Worm (Caenorhabditis elegans) whole organism, L1 larva: Measurements from ENCODE around the gene Y39B6A.34.
"Not testable (repeated sequence)": the region's sequence is repeated elsewhere in the genome, so short reads cannot be mapped to it uniquely, and the experiment has no call there.

Source experiments
- aly-2 ChIP-seq: fragments of 150-350 bp; optimal IDR thresholded peaks from 2 replicates; lab custom pipeline; 2014; ENCODE audit warnings: missing biosample characterization, missing genetic modification characterization
- ceh-8 ChIP-seq: fragments of 200-800 bp; sonication (Bioruptor generic); optimal IDR thresholded peaks from 2 replicates; lab custom pipeline; 2018; ENCODE audit warnings: mild to moderate bottlenecking, missing genetic modification characterization, moderate library complexity, missing compliant biosample characterization
- ceh-88 ChIP-seq: fragments of 200-800 bp; sonication (Bioruptor generic); IDR thresholded peaks from 2 replicates; pipeline ENCODE4 v1.3.6; 2022; ENCODE audit warnings: missing genetic modification characterization, missing compliant biosample characterization
- ceh-90 ChIP-seq: sonication (generic microtip); optimal IDR thresholded peaks from 2 replicates; lab custom pipeline; 2016; ENCODE audit warnings: missing genetic modification characterization, missing compliant biosample characterization
- ces-1 ChIP-seq: fragments of 150-350 bp; optimal IDR thresholded peaks from 2 replicates; lab custom pipeline; 2014; ENCODE audit warnings: missing biosample characterization, missing genetic modification reagents, missing genetic modification characterization
- dsc-1 ChIP-seq: sonication (generic microtip); optimal IDR thresholded peaks from 2 replicates; lab custom pipeline; 2016; ENCODE audit warnings: mild to moderate bottlenecking, missing genetic modification characterization, missing compliant biosample characterization
- elt-3 ChIP-seq, 6 experiments: fragments of 150-350 bp in 1 of 6; sonication (generic microtip); optimal IDR thresholded peaks; 2 replicates each; lab custom pipeline; 2017 to 2018; ENCODE audit warnings: missing biosample characterization in 6 of 6, missing genetic modification characterization in 6 of 6, inconsistent platforms in 1 of 6
- ets-5 ChIP-seq: fragments of 200-800 bp; sonication (Bioruptor generic); IDR thresholded peaks from 2 replicates; pipeline ENCODE4 v1.3.6; 2022; ENCODE audit warnings: missing genetic modification characterization, missing compliant biosample characterization
- fkh-8 ChIP-seq: sonication (generic microtip); optimal IDR thresholded peaks from 2 replicates; lab custom pipeline; 2016; ENCODE audit warnings: mild to moderate bottlenecking, missing genetic modification characterization, missing compliant biosample characterization
- grh-1 ChIP-seq: fragments of 200-800 bp; sonication (Bioruptor generic); IDR thresholded peaks from 2 replicates; pipeline ENCODE4 v1.3.6; 2022; ENCODE audit warnings: missing genetic modification reagents, missing genetic modification characterization, missing compliant biosample characterization
- hlh-4 ChIP-seq: sonication (generic microtip); optimal IDR thresholded peaks from 2 replicates; lab custom pipeline; 2016; ENCODE audit warnings: mild to moderate bottlenecking, missing genetic modification characterization, missing compliant biosample characterization
- hpl-2 ChIP-seq: fragments of 150-350 bp; optimal IDR thresholded peaks from 2 replicates; lab custom pipeline; 2014; ENCODE audit warnings: missing biosample characterization, missing genetic modification reagents, missing genetic modification characterization
- lin-13 ChIP-seq: fragments of 150-350 bp; optimal IDR thresholded peaks from 2 replicates; lab custom pipeline; 2014; ENCODE audit warnings: missing biosample characterization, missing genetic modification reagents, missing genetic modification characterization
- lin-14 ChIP-seq: fragments of 200-800 bp; sonication (Bioruptor generic); optimal IDR thresholded peaks from 2 replicates; lab custom pipeline; 2018; ENCODE audit warnings: mild to moderate bottlenecking, missing genetic modification characterization, moderate library complexity, missing compliant biosample characterization
- lin-35 ChIP-seq, 2 experiments: fragments of 150-350 bp; optimal IDR thresholded peaks; 2 replicates each; lab custom pipeline; 2014; ENCODE audit warnings: missing biosample characterization in 2 of 2, missing genetic modification characterization in 2 of 2, missing genetic modification reagents in 2 of 2
- lir-3 ChIP-seq: sonication (generic microtip); optimal IDR thresholded peaks from 2 replicates; lab custom pipeline; 2016; ENCODE audit warnings: mild to moderate bottlenecking, missing genetic modification characterization, moderate library complexity, missing compliant biosample characterization; ENCODE audit not compliant: poor library complexity
- lsy-2 ChIP-seq, 2 experiments: fragments of 150-350 bp; optimal IDR thresholded peaks; 2 replicates each; lab custom pipeline; 2014; ENCODE audit warnings: missing biosample characterization in 2 of 2, missing genetic modification characterization in 2 of 2
- mdl-1 ChIP-seq, 2 experiments: fragments of 150-350 bp; optimal IDR thresholded peaks; 2 replicates each; lab custom pipeline; 2014 to 2017; ENCODE audit warnings: missing biosample characterization in 2 of 2, missing genetic modification characterization in 2 of 2, inconsistent platforms in 1 of 2
- nhr-11 ChIP-seq: fragments of 150-350 bp; optimal IDR thresholded peaks from 2 replicates; lab custom pipeline; 2014; ENCODE audit warnings: missing biosample characterization, missing genetic modification characterization
- nhr-12 ChIP-seq: sonication (generic microtip); optimal IDR thresholded peaks from 2 replicates; lab custom pipeline; 2017; ENCODE audit warnings: missing biosample characterization, missing genetic modification characterization
- nhr-28 ChIP-seq: fragments of 150-350 bp; optimal IDR thresholded peaks from 2 replicates; lab custom pipeline; 2014; ENCODE audit warnings: missing biosample characterization, missing genetic modification characterization
- nhr-76 ChIP-seq: sonication (generic microtip); optimal IDR thresholded peaks from 2 replicates; lab custom pipeline; 2017; ENCODE audit warnings: missing biosample characterization, missing genetic modification characterization
- nhr-84 ChIP-seq: sonication (generic microtip); optimal IDR thresholded peaks from 2 replicates; lab custom pipeline; 2017; ENCODE audit warnings: missing biosample characterization, missing genetic modification characterization
- nhr-90 ChIP-seq: sonication (generic microtip); optimal IDR thresholded peaks from 2 replicates; lab custom pipeline; 2016; ENCODE audit warnings: mild to moderate bottlenecking, missing genetic modification characterization, missing compliant biosample characterization; ENCODE audit not compliant: poor library complexity
- pag-3 ChIP-seq: sonication (generic microtip); optimal IDR thresholded peaks from 2 replicates; lab custom pipeline; 2017; ENCODE audit warnings: missing genetic modification characterization, mild to moderate bottlenecking, missing compliant biosample characterization, antibody characterized with exemption, borderline replicate concordance; ENCODE audit not compliant: insufficient read depth
- snu-23 ChIP-seq: sonication (generic microtip); optimal IDR thresholded peaks from 2 replicates; lab custom pipeline; 2016; ENCODE audit warnings: missing genetic modification characterization, missing compliant biosample characterization
- sox-4 ChIP-seq: sonication (generic microtip); optimal IDR thresholded peaks from 2 replicates; lab custom pipeline; 2016; ENCODE audit warnings: missing genetic modification characterization, missing compliant biosample characterization
- sup-37 ChIP-seq: fragments of 200-800 bp; sonication (Bioruptor generic); optimal IDR thresholded peaks from 2 replicates; lab custom pipeline; 2018; ENCODE audit warnings: mild to moderate bottlenecking, missing genetic modification characterization, missing compliant biosample characterization
- tlp-1 ChIP-seq: fragments of 150-350 bp; optimal IDR thresholded peaks from 2 replicates; lab custom pipeline; 2014; ENCODE audit warnings: missing biosample characterization, missing genetic modification characterization
- unc-86 ChIP-seq: sonication (generic microtip); optimal IDR thresholded peaks from 2 replicates; lab custom pipeline; 2016; ENCODE audit warnings: missing genetic modification characterization, missing compliant biosample characterization
- vab-15 ChIP-seq: sonication (generic microtip); optimal IDR thresholded peaks from 2 replicates; lab custom pipeline; 2017; ENCODE audit warnings: missing genotype, mild to moderate bottlenecking, missing genetic modification characterization, missing compliant biosample characterization
- zag-1 ChIP-seq: fragments of 150-350 bp; optimal IDR thresholded peaks from 2 replicates; lab custom pipeline; 2014; ENCODE audit warnings: missing biosample characterization, missing genetic modification characterization
- zip-4 ChIP-seq: fragments of 200-800 bp; sonication (Bioruptor generic); optimal IDR thresholded peaks from 2 replicates; lab custom pipeline; 2018; ENCODE audit warnings: mild to moderate bottlenecking, missing genetic modification characterization, moderate library complexity, missing compliant biosample characterization
- ztf-11 ChIP-seq, 2 experiments: sonication (generic microtip); optimal IDR thresholded peaks; 2 replicates each; lab custom pipeline; 2016 to 2017; ENCODE audit warnings: missing genetic modification characterization in 2 of 2, missing biosample characterization in 1 of 2, missing compliant biosample characterization in 1 of 2

The Y39B6A.34 gene

DNA sequence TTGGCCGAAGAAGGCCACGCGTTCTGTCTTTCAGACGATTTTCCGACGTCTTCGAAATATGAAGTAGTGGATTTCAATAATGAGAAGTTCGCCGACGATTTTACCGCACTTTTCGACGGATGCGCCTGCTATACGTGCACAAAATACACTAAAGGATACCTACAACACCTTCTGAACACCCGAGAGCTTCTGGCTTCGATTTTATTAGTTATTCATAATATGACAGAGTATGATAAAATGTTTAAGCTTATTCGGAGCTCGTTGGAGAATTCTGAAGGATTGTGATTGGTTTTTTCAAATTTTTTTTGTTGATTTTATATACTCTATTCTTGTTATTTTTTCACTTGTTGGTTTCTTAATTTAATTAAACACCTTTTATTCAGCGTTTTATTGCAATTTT lies 276 bp upstream of the Y39B6A.34 start:
- no peak for TF ChIP-seq lin-13 (GFP tag; lab: Kevin White, UChicago)
- TF ChIP-seq lir-3 (tag; lab: Kevin White, UChicago), result no peak
- no peak for TF ChIP-seq nhr-84 (tag; lab: Kevin White, UChicago)

DNA sequence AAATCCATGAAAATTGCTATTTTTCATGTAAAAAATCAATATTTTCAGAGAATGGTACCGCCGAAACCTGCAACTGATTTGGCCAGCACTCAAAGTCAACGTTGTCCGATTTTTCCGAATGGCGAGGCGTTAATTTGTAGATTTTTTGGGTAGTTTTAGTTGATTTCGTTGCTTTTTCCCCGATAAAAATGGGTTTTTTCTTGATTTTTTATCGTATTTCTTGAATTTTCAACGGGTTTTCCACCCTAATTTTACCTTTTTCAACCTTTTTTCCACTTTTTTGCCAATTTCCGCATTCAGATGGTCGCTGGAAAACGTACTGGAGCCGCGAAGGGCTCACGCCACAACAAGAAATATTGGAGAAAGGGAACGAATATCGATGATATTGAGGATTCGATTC lies 838 bp downstream of the Y39B6A.34 start, which contains the start of gene Y39B6A.33:
TSS of gene Y39B6A.33 (plus strand) at position 301 of the 400 bp plus-strand sequence.
- TF ChIP-seq nhr-11 (tag; lab: Kevin White, UChicago), result no peak

DNA sequence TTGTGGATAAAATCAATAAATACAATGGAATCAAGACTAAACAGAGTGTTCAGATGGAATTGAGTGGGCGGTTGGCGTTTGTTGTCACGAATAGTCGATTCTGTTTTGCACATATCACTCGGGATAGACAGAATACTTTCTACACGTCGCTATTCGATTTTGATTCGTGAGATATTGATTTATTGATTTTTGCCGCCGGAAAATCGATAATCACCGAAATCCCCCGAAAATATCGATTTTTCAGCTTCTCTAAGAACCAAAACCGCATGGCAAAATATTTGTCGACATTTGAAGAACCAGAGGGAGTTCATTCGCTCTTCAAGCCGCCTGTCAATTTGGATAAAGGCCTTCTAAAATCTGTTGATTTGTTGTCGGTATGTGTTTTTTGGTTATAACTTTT lies 9.6 kb downstream of the Y39B6A.34 start:
- TF ChIP-seq nhr-84 (tag; lab: Kevin White, UChicago) (no peak), pag-3 (no peak), nhr-28 (no peak), ztf-11 (tag; optimal IDR thresholded peaks at IDR 0.05; lab: Kevin White, UChicago) (no peak), vab-15 (tag; lab: Kevin White, UChicago) (no peak), elt-3 (tag; optimal IDR thresholded peaks at IDR 0.05; lab: Kevin White, UChicago) (no peak), nhr-90 (tag; lab: Kevin White, UChicago) (no peak), nhr-76 (tag; lab: Kevin White, UChicago) (no peak), sup-37 (GFP tag; lab: Kevin White, UChicago) (no peak), ceh-8 (GFP tag; lab: Kevin White, UChicago) (no peak), nhr-12 (tag; lab: Kevin White, UChicago) (no peak), fkh-8 (tag; lab: Kevin White, UChicago) (no peak), lsy-2 (tag; optimal IDR thresholded peaks at IDR 0.05; lab: Kevin White, UChicago) (no peak), lin-35 (GFP tag; optimal IDR thresholded peaks at IDR 0.05; lab: Kevin White, UChicago) (no peak), ceh-88 (no peak), mdl-1 (tag; optimal IDR thresholded peaks at IDR 0.05; lab: Kevin White, UChicago) (no peak), aly-2 (no peak), dsc-1 (no peak)

DNA sequence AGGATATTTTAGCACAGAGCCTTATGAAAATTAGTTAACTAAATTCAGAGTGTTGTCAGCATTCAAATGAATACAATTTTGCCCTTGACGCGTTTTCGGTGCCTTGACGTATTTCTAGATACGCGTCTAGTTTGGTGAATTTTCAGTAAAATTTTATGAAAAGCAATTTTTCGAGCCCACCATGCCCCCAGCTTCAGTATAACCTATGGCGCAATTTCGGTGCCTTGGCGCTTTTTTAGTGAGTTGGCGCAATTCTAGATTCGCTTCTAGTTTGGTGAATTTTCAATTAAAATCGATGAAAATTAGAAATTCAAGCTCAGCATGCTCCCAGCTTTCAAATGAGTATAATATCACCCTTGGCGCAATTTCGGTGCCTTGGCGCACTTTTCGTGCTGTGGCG lies 12.4 kb downstream of the Y39B6A.34 start:
- no peak for TF ChIP-seq tlp-1 (tag; lab: Kevin White, UChicago)
- no peak for TF ChIP-seq sup-37 (GFP tag; lab: Kevin White, UChicago)
- TF ChIP-seq zag-1 (tag; lab: Kevin White, UChicago), result no peak
- TF ChIP-seq unc-86 (tag; lab: Kevin White, UChicago), result no peak
- no peak for TF ChIP-seq ceh-90 (tag; lab: Kevin White, UChicago)
- no peak for TF ChIP-seq snu-23
- no peak for TF ChIP-seq lsy-2 (tag; optimal IDR thresholded peaks at IDR 0.05; lab: Kevin White, UChicago)
- no peak for TF ChIP-seq lin-35 (GFP tag; optimal IDR thresholded peaks at IDR 0.05; lab: Kevin White, UChicago)
- TF ChIP-seq grh-1 (GFP tag; lab: Robert Waterston, UW), result no peak
- TF ChIP-seq hpl-2 (GFP tag; lab: Kevin White, UChicago), result no peak
- no peak for TF ChIP-seq lin-14 (GFP tag; lab: Kevin White, UChicago)
- TF ChIP-seq lir-3 (tag; lab: Kevin White, UChicago), result no peak
- no peak for TF ChIP-seq hlh-4
- TF ChIP-seq ets-5 (GFP tag; lab: Robert Waterston, UW), result no peak
- TF ChIP-seq ces-1 (GFP tag; lab: Kevin White, UChicago), result no peak
- no peak for TF ChIP-seq sox-4 (tag; lab: Kevin White, UChicago)
- TF ChIP-seq zip-4, result no peak

DNA sequence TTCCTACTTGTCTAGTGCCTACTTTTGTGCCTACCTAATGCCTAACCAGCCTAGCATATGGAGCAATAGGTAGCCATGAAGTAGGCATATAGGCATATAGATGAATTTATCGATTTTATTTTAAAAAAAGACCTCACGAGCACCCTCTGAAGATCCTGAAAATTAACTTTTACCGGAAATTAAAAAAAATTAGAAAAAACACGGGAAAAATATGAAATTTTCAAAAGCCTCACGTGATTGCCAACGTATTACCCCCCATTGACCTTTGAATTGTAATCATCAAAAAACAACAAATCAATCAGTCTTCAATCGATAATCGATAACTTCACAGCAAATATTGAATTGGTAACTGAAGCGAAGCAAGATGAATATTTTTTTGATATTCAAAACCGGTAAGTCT lies 13.5 kb downstream of the Y39B6A.34 start, which contains the start of gene Y39B6A.30:
TSS of gene Y39B6A.30 (plus strand) at position 301 of the 400 bp plus-strand sequence.
- TF ChIP-seq lin-14 (GFP tag; lab: Kevin White, UChicago); lir-3 (tag; lab: Kevin White, UChicago); nhr-76 (tag; lab: Kevin White, UChicago): not testable (repeated sequence)
- TF ChIP-seq, all 84 proteins: peak for 0; not testable (repeated sequence) for 84
